Fruit fly (Drosophila melanogaster): Measurements from ENCODE around the gene PIG-Q.

Gene PIG-Q

dm6 chrX:16374059-16374458, 15.1 kb downstream of the PIG-Q start:
- no peak for TF ChIP-seq psq (GFP tag; optimal IDR thresholded peaks at IDR 0.05)
- TF ChIP-seq brk (GFP tag; optimal IDR thresholded peaks at IDR 0.05), result no peak
- TF ChIP-seq CrebA (GFP tag; optimal IDR thresholded peaks at IDR 0.05; ENCODE audit: borderline replicate concordance), result no peak
- no peak for TF ChIP-seq Sp1 (GFP tag; optimal IDR thresholded peaks at IDR 0.05)
- no peak for TF ChIP-seq Abd-B (GFP tag; optimal IDR thresholded peaks at IDR 0.05)
- TF ChIP-seq CG9705 (GFP tag; optimal IDR thresholded peaks at IDR 0.05), result no peak
- no peak for TF ChIP-seq foxo (GFP tag; optimal IDR thresholded peaks at IDR 0.05)
- no peak for TF ChIP-seq fru (GFP tag; optimal IDR thresholded peaks at IDR 0.05)
- TF ChIP-seq GATAd (GFP tag; optimal IDR thresholded peaks at IDR 0.05), result no peak
- TF ChIP-seq usp (GFP tag; optimal IDR thresholded peaks at IDR 0.05), result no peak
- TF ChIP-seq h (GFP tag; optimal IDR thresholded peaks at IDR 0.05), result no peak
- no peak for TF ChIP-seq Hr83 (GFP tag; optimal IDR thresholded peaks at IDR 0.05; ENCODE audit: poor library complexity, severe bottlenecking)
- TF ChIP-seq Dif (GFP tag; optimal IDR thresholded peaks at IDR 0.05; ENCODE audit: partially characterized antibody), result no peak
- no peak for TF ChIP-seq CG32264 (GFP tag; optimal IDR thresholded peaks at IDR 0.05)
- no peak for TF ChIP-seq lola (GFP tag; optimal IDR thresholded peaks at IDR 0.05)
- TF ChIP-seq dsf (GFP tag; optimal IDR thresholded peaks at IDR 0.05; ENCODE audit: borderline replicate concordance), result no peak

DNA sequence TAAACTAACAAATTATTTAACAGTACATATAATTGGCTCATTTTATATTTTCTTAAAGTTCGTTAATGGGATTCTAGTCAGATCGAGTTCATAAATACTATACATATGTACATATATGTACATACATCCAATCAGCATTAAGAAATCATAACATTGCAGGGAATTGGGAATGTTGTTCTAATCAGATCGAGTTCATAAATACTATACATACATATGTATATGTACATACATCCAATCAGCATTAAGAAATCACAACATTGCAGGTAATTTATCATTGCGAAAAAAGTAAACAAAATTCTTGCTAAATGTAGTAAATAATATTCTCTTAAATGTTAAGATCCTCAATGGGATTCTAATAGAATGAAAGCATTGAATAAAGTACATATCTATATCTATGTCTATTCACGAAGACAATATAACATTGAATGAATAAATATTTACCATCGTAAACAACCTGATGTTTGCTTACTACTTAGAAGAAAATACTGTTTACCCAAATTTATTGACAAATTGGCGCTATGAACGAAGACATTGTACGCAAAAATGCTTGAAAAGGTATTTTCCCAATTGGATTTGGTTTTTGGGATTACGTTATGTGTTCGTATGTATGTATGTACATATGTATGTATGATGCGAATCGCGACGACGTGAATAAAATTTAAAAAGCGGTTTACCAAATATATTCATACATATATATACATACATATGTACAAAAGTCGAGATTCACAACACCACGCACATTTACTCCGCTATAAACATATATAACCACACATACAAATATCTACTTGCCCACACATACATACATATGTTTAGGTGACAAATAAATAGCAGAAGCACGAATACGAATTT, 24.9 kb downstream of the PIG-Q start:
- TF ChIP-seq sv (GFP tag; optimal IDR thresholded peaks at IDR 0.05) (no peak), usp (GFP tag; optimal IDR thresholded peaks at IDR 0.05) (no peak), sage (GFP tag; optimal IDR thresholded peaks at IDR 0.05) (peak; percentile 17), psq (GFP tag; optimal IDR thresholded peaks at IDR 0.05) (peak; percentile 1)

- peak; percentile 56 for TF ChIP-seq rgr (GFP tag; optimal IDR thresholded peaks at IDR 0.05)
- TF ChIP-seq HLH106 (tag; optimal IDR thresholded peaks at IDR 0.05), result peak; percentile 78
- TF ChIP-seq CG32264 (GFP tag; optimal IDR thresholded peaks at IDR 0.05), result no peak
- no peak for TF ChIP-seq pan (optimal IDR thresholded peaks at IDR 0.05)
- TF ChIP-seq Jra (GFP tag; optimal IDR thresholded peaks at IDR 0.05), result no peak
- TF ChIP-seq fru (GFP tag; optimal IDR thresholded peaks at IDR 0.05), result peak; percentile 39
- peak; percentile 41 for TF ChIP-seq ey (GFP tag; optimal IDR thresholded peaks at IDR 0.05)
- TF ChIP-seq brk (GFP tag; optimal IDR thresholded peaks at IDR 0.05), result no peak
- peak; percentile 50 for TF ChIP-seq CG9705 (GFP tag; optimal IDR thresholded peaks at IDR 0.05)
- no peak for TF ChIP-seq OdsH (GFP tag; optimal IDR thresholded peaks at IDR 0.05)
- TF ChIP-seq GATAd (GFP tag; optimal IDR thresholded peaks at IDR 0.05), result no peak
- TF ChIP-seq usp (GFP tag; optimal IDR thresholded peaks at IDR 0.05), result no peak
- no peak for TF ChIP-seq Abd-B (GFP tag; optimal IDR thresholded peaks at IDR 0.05)
- no peak for TF ChIP-seq dmrt93B (GFP tag; optimal IDR thresholded peaks at IDR 0.05)
- TF ChIP-seq lola (GFP tag; optimal IDR thresholded peaks at IDR 0.05), result peak; percentile 81
- TF ChIP-seq N (GFP tag; optimal IDR thresholded peaks at IDR 0.05), result peak; percentile 78
- TF ChIP-seq h (GFP tag; optimal IDR thresholded peaks at IDR 0.05), result peak; percentile 34
- TF ChIP-seq Sp1 (GFP tag; optimal IDR thresholded peaks at IDR 0.05), result peak; percentile 46
- no peak for TF ChIP-seq dl (GFP tag; optimal IDR thresholded peaks at IDR 0.05; ENCODE audit: insufficient read depth in 1 of 2, partially characterized antibody in 2 of 2)
- TF ChIP-seq dsf (GFP tag; optimal IDR thresholded peaks at IDR 0.05; ENCODE audit: borderline replicate concordance), result no peak
- TF ChIP-seq sv (GFP tag; optimal IDR thresholded peaks at IDR 0.05), result peak; percentile 59
- TF ChIP-seq foxo (GFP tag; optimal IDR thresholded peaks at IDR 0.05), result peak in 1 of 2 experiments; percentile 67
- TF ChIP-seq jim (GFP tag; optimal IDR thresholded peaks at IDR 0.05), result no peak
- no peak for TF ChIP-seq Dfd (GFP tag; optimal IDR thresholded peaks at IDR 0.05)
- TF ChIP-seq Hr83 (GFP tag; optimal IDR thresholded peaks at IDR 0.05; ENCODE audit: poor library complexity, severe bottlenecking), result no peak
- no peak for TF ChIP-seq Dif (GFP tag; optimal IDR thresholded peaks at IDR 0.05; ENCODE audit: partially characterized antibody)
- TF ChIP-seq CrebA (GFP tag; optimal IDR thresholded peaks at IDR 0.05; ENCODE audit: borderline replicate concordance), result no peak
- TF ChIP-seq psq (GFP tag; optimal IDR thresholded peaks at IDR 0.05), result peak; percentile 31
- peak; percentile 50 for TF ChIP-seq Hnf4 (GFP tag; optimal IDR thresholded peaks at IDR 0.05)
- TF ChIP-seq sage (GFP tag; optimal IDR thresholded peaks at IDR 0.05), result no peak
- TF ChIP-seq tai (GFP tag; optimal IDR thresholded peaks at IDR 0.05), result no peak
- peak; percentile 4 for TF ChIP-seq br (GFP tag; optimal IDR thresholded peaks at IDR 0.05)
- no peak for TF ChIP-seq Mio (GFP tag; optimal IDR thresholded peaks at IDR 0.05)
- TF ChIP-seq Myc (optimal IDR thresholded peaks at IDR 0.05), result no peak
- TF ChIP-seq woc (GFP tag; optimal IDR thresholded peaks at IDR 0.05), result peak; percentile 39
- TF ChIP-seq Rel (GFP tag; optimal IDR thresholded peaks at IDR 0.05), result no peak
- TF ChIP-seq Rel (tag; optimal IDR thresholded peaks at IDR 0.05), result no peak
- TF ChIP-seq Vsx2 (GFP tag; optimal IDR thresholded peaks at IDR 0.05; ENCODE audit: partially characterized antibody), result no peak
- peak; percentile 63 for TF ChIP-seq Hr78 (GFP tag; optimal IDR thresholded peaks at IDR 0.05)
These were observed 26.1 kb downstream of the PIG-Q start, which contains the start of the genes CG9992 and CG4239 for dm6 chrX:16384843-16385726. TSS of gene CG9992 (minus strand) at chrX:16384908. TSS of gene CG4239 (plus strand) at chrX:16385278.
